Worm (Caenorhabditis elegans) whole organism, L1 larva: Measurements from ENCODE around the gene Y11D7A.9.
A peak's percentile ranks its signal among the peaks of the same experiment; 100 is the strongest.

Experiments used
- C04F5.9 ChIP-seq: sonication (generic microtip); optimal IDR thresholded peaks from 2 replicates; lab custom pipeline; 2016; ENCODE audit warnings: missing genetic modification characterization, missing compliant biosample characterization
- C16A3.4 ChIP-seq: fragments of 150-350 bp; optimal IDR thresholded peaks from 2 replicates; lab custom pipeline; 2014; ENCODE audit warnings: missing biosample characterization, missing genetic modification characterization
- F16B12.6 ChIP-seq: fragments of 150-350 bp; optimal IDR thresholded peaks from 2 replicates; lab custom pipeline; 2014; ENCODE audit warnings: missing biosample characterization, missing genetic modification characterization
- aha-1 ChIP-seq: fragments of 150-350 bp; optimal IDR thresholded peaks from 2 replicates; lab custom pipeline; 2014; ENCODE audit warnings: missing biosample characterization, missing genetic modification characterization
- blmp-1 ChIP-seq: fragments of 150-350 bp; optimal IDR thresholded peaks from 2 replicates; lab custom pipeline; 2014; ENCODE audit warnings: missing biosample characterization, missing genetic modification characterization
- dsc-1 ChIP-seq: sonication (generic microtip); optimal IDR thresholded peaks from 2 replicates; lab custom pipeline; 2016; ENCODE audit warnings: mild to moderate bottlenecking, missing genetic modification characterization, missing compliant biosample characterization
- efl-1 ChIP-seq, 4 experiments: fragments of 150-350 bp; optimal IDR thresholded peaks in 3 of 4; peaks in 1 of 4; 1 replicate in 1 of 4; 2 replicates in 3 of 4; lab custom pipeline; 2014; ENCODE audit warnings: missing biosample characterization in 2 of 4, missing genetic modification characterization in 2 of 4, missing genetic modification reagents in 2 of 4
- efl-3 ChIP-seq: fragments of 200-800 bp; sonication (Bioruptor generic); optimal IDR thresholded peaks from 2 replicates; lab custom pipeline; 2018; ENCODE audit warnings: mild to moderate bottlenecking, missing genetic modification characterization, missing compliant biosample characterization
- egl-13 ChIP-seq: sonication (generic microtip); optimal IDR thresholded peaks from 2 replicates; lab custom pipeline; 2016; ENCODE audit warnings: missing genotype, missing genetic modification reagents, missing genetic modification characterization, missing compliant biosample characterization
- egl-27 ChIP-seq, 2 experiments: fragments of 150-350 bp in 1 of 2; sonication (generic microtip); optimal IDR thresholded peaks; 3 replicates each; lab custom pipeline; 2017 to 2018; ENCODE audit warnings: missing biosample characterization in 2 of 2, missing genetic modification characterization in 2 of 2, missing genetic modification reagents in 2 of 2
- elt-3 ChIP-seq, 6 experiments: fragments of 150-350 bp in 1 of 6; sonication (generic microtip); optimal IDR thresholded peaks; 2 replicates each; lab custom pipeline; 2017 to 2018; ENCODE audit warnings: missing biosample characterization in 6 of 6, missing genetic modification characterization in 6 of 6, inconsistent platforms in 1 of 6
- ets-5 ChIP-seq: fragments of 200-800 bp; sonication (Bioruptor generic); IDR thresholded peaks from 2 replicates; pipeline ENCODE4 v1.3.6; 2022; ENCODE audit warnings: missing genetic modification characterization, missing compliant biosample characterization
- fkh-10 ChIP-seq: sonication (generic microtip); optimal IDR thresholded peaks from 2 replicates; lab custom pipeline; 2017; ENCODE audit warnings: missing biosample characterization, missing genetic modification reagents, missing genetic modification characterization
- fkh-4 ChIP-seq: sonication (generic microtip); optimal IDR thresholded peaks from 2 replicates; lab custom pipeline; 2016; ENCODE audit warnings: missing compliant biosample characterization, missing genetic modification characterization, borderline replicate concordance
- hlh-17 ChIP-seq: fragments of 200-800 bp; sonication (Bioruptor generic); optimal IDR thresholded peaks from 2 replicates; lab custom pipeline; 2018; ENCODE audit warnings: missing genetic modification characterization, mild to moderate bottlenecking, missing compliant biosample characterization, moderate library complexity, borderline replicate concordance
- hlh-4 ChIP-seq: sonication (generic microtip); optimal IDR thresholded peaks from 2 replicates; lab custom pipeline; 2016; ENCODE audit warnings: mild to moderate bottlenecking, missing genetic modification characterization, missing compliant biosample characterization
- irx-1 ChIP-seq: sonication (generic microtip); optimal IDR thresholded peaks from 2 replicates; lab custom pipeline; 2016; ENCODE audit warnings: missing genetic modification characterization, missing compliant biosample characterization
- jun-1 ChIP-seq: fragments of 150-350 bp; optimal IDR thresholded peaks from 2 replicates; lab custom pipeline; 2014; ENCODE audit warnings: missing biosample characterization, missing genetic modification reagents, missing genetic modification characterization
- lin-13 ChIP-seq: fragments of 150-350 bp; optimal IDR thresholded peaks from 2 replicates; lab custom pipeline; 2014; ENCODE audit warnings: missing biosample characterization, missing genetic modification reagents, missing genetic modification characterization
- lin-14 ChIP-seq: fragments of 200-800 bp; sonication (Bioruptor generic); optimal IDR thresholded peaks from 2 replicates; lab custom pipeline; 2018; ENCODE audit warnings: mild to moderate bottlenecking, missing genetic modification characterization, moderate library complexity, missing compliant biosample characterization
- lin-15B ChIP-seq: fragments of 150-350 bp; sonication (generic microtip); optimal IDR thresholded peaks from 3 replicates; lab custom pipeline; 2014; ENCODE audit warnings: missing biosample characterization, missing genetic modification characterization
- lin-35 ChIP-seq, 2 experiments: fragments of 150-350 bp; optimal IDR thresholded peaks; 2 replicates each; lab custom pipeline; 2014; ENCODE audit warnings: missing biosample characterization in 2 of 2, missing genetic modification characterization in 2 of 2, missing genetic modification reagents in 2 of 2
- nhr-71 ChIP-seq: sonication (generic microtip); optimal IDR thresholded peaks from 2 replicates; lab custom pipeline; 2016; ENCODE audit warnings: mild to moderate bottlenecking, missing genetic modification characterization, moderate library complexity, missing compliant biosample characterization
- nhr-90 ChIP-seq: sonication (generic microtip); optimal IDR thresholded peaks from 2 replicates; lab custom pipeline; 2016; ENCODE audit warnings: mild to moderate bottlenecking, missing genetic modification characterization, missing compliant biosample characterization; ENCODE audit not compliant: poor library complexity
- pax-3 ChIP-seq: fragments of 200-800 bp; sonication (Bioruptor generic); optimal IDR thresholded peaks from 2 replicates; lab custom pipeline; 2018; ENCODE audit warnings: mild to moderate bottlenecking, missing genetic modification characterization, moderate library complexity, missing compliant biosample characterization
- pqm-1 ChIP-seq: sonication (generic microtip); optimal IDR thresholded peaks from 3 replicates; lab custom pipeline; 2017; ENCODE audit warnings: missing biosample characterization, missing genetic modification characterization
- snu-23 ChIP-seq: sonication (generic microtip); optimal IDR thresholded peaks from 2 replicates; lab custom pipeline; 2016; ENCODE audit warnings: missing genetic modification characterization, missing compliant biosample characterization
- sptf-1 ChIP-seq: fragments of 150-350 bp; optimal IDR thresholded peaks from 2 replicates; lab custom pipeline; 2014; ENCODE audit warnings: missing biosample characterization, missing genetic modification characterization
- sup-37 ChIP-seq: fragments of 200-800 bp; sonication (Bioruptor generic); optimal IDR thresholded peaks from 2 replicates; lab custom pipeline; 2018; ENCODE audit warnings: mild to moderate bottlenecking, missing genetic modification characterization, missing compliant biosample characterization
- swsn-7 ChIP-seq: sonication (generic microtip); optimal IDR thresholded peaks from 2 replicates; lab custom pipeline; 2016; ENCODE audit warnings: missing genetic modification characterization, missing compliant biosample characterization
- tbx-2 ChIP-seq: sonication (generic microtip); optimal IDR thresholded peaks from 2 replicates; lab custom pipeline; 2016; ENCODE audit warnings: missing genetic modification characterization, missing compliant biosample characterization
- tlp-1 ChIP-seq: fragments of 150-350 bp; optimal IDR thresholded peaks from 2 replicates; lab custom pipeline; 2014; ENCODE audit warnings: missing biosample characterization, missing genetic modification characterization
- unc-130 ChIP-seq: fragments of 150-350 bp; optimal IDR thresholded peaks from 2 replicates; lab custom pipeline; 2017; ENCODE audit warnings: missing biosample characterization, missing genetic modification characterization, inconsistent platforms
- unc-86 ChIP-seq: sonication (generic microtip); optimal IDR thresholded peaks from 2 replicates; lab custom pipeline; 2016; ENCODE audit warnings: missing genetic modification characterization, missing compliant biosample characterization
- zag-1 ChIP-seq: fragments of 150-350 bp; optimal IDR thresholded peaks from 2 replicates; lab custom pipeline; 2014; ENCODE audit warnings: missing biosample characterization, missing genetic modification characterization
- zip-4 ChIP-seq: fragments of 200-800 bp; sonication (Bioruptor generic); optimal IDR thresholded peaks from 2 replicates; lab custom pipeline; 2018; ENCODE audit warnings: mild to moderate bottlenecking, missing genetic modification characterization, moderate library complexity, missing compliant biosample characterization

The Y11D7A.9 gene

DNA sequence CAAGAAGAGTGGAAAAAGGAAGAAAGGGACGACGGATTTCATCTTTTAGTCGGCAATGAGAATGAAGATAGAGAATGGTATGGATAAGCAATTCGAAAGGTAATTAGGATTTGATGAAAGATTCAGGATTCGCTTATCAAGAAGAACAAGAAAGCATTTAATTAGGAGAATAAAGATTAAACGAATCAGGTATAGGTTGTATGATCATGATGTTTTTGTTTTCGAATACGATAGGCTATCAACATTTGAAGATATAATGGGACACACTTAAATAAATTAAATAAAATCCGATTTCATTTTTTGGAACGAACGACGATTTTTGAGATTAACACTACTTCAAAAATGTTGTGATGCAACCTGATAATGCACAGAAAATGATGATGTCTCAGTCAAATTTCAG is 10.5 kb downstream of the Y11D7A.9 start, which contains the start of gene Y11D7A.5:
Y11D7A.5 (minus strand) TSS at position 101 of the 400 bp plus-strand sequence.
- TF ChIP-seq lin-15B (no peak), lin-14 (GFP tag; lab: Kevin White, UChicago) (no peak), blmp-1 (tag; lab: Kevin White, UChicago) (peak; percentile 20), nhr-90 (no peak), dsc-1 (tag; lab: Kevin White, UChicago) (no peak), pax-3 (tag; lab: Kevin White, UChicago) (no peak)

DNA sequence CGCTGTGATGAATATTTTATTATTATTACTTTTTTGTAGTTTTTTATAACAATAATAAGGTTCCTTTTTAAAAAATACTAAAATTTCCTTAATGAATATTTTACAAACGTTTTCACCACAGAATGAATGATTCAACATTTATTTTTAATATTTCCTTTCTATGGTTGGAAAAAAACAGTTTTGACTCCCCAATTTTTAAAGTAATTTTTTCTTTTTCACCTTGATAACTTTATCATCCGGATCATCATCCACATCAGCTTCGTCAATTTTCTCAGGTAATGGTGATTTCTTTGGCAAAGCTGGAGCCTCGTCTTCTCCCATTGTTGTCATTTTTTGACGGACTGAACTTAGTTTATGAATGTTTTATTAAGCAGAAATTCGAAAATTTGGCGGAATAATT is 12.2 kb downstream of the Y11D7A.9 start, which contains the start of gene rab-28:
rab-28 (minus strand) TSS at position 343 of the 400 bp plus-strand sequence.
- no peak for TF ChIP-seq tlp-1
- no peak for TF ChIP-seq aha-1 (tag; lab: Kevin White, UChicago)
- TF ChIP-seq hlh-17 (GFP tag; lab: Kevin White, UChicago) = no peak
- TF ChIP-seq lin-13 (GFP tag; lab: Kevin White, UChicago) = no peak
- no peak for TF ChIP-seq fkh-4 (tag; lab: Kevin White, UChicago)
- TF ChIP-seq sup-37 (GFP tag; lab: Kevin White, UChicago) = no peak
- no peak for TF ChIP-seq fkh-10 (GFP tag; lab: Kevin White, UChicago)
- no peak for TF ChIP-seq zag-1 (tag; lab: Kevin White, UChicago)
- TF ChIP-seq hlh-4 (tag; lab: Kevin White, UChicago) = no peak
- no peak for TF ChIP-seq egl-13 (tag; lab: Kevin White, UChicago)
- no peak for TF ChIP-seq efl-1 (optimal IDR thresholded peaks at IDR 0.05; lab: Kevin White, UChicago)
- no peak for TF ChIP-seq efl-1 (GFP tag; optimal IDR thresholded peaks at IDR 0.05 in 1 of 2; lab: Kevin White, UChicago)
- no peak for TF ChIP-seq C04F5.9 (tag; lab: Kevin White, UChicago)
- TF ChIP-seq efl-3 (GFP tag; lab: Kevin White, UChicago) = no peak
- TF ChIP-seq C16A3.4 = no peak
- TF ChIP-seq, all 84 proteins: peak for 0

DNA sequence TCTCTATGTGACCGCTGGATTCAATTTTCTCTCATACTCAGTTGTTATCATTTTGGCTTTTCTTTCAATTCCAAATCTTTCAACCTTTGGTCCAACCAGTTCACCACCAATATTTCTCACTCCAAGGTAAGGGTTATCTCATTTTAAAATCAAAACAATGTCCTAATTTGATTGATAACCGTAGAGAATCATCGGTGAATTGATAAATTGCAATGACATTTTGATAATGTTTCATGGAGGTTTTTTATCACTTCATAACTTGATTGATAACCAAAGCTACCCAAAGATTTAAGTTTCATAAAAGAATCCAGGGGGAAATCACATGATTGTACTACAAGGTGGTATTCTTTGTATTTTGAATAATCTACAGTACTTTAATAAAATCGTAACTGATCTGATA is 16.8 kb downstream of the Y11D7A.9 start:
- TF ChIP-seq lin-13 (GFP tag; lab: Kevin White, UChicago) (no peak), pqm-1 (tag; lab: Kevin White, UChicago) (no peak), unc-86 (no peak), blmp-1 (tag; lab: Kevin White, UChicago) (peak; percentile 12), ets-5 (GFP tag; lab: Robert Waterston, UW) (no peak), egl-27 (tag; optimal IDR thresholded peaks at IDR 0.05; lab: Kevin White, UChicago) (no peak), unc-130 (tag; lab: Kevin White, UChicago) (no peak), fkh-10 (GFP tag; lab: Kevin White, UChicago) (no peak), snu-23 (GFP tag; lab: Kevin White, UChicago) (no peak), zip-4 (no peak), sptf-1 (tag; lab: Kevin White, UChicago) (no peak), swsn-7 (tag; lab: Kevin White, UChicago) (no peak), jun-1 (no peak), elt-3 (tag; optimal IDR thresholded peaks at IDR 0.05; lab: Kevin White, UChicago) (peak in 1 of 6 experiments; percentile 73), irx-1 (no peak), F16B12.6 (tag; lab: Kevin White, UChicago) (no peak)

DNA sequence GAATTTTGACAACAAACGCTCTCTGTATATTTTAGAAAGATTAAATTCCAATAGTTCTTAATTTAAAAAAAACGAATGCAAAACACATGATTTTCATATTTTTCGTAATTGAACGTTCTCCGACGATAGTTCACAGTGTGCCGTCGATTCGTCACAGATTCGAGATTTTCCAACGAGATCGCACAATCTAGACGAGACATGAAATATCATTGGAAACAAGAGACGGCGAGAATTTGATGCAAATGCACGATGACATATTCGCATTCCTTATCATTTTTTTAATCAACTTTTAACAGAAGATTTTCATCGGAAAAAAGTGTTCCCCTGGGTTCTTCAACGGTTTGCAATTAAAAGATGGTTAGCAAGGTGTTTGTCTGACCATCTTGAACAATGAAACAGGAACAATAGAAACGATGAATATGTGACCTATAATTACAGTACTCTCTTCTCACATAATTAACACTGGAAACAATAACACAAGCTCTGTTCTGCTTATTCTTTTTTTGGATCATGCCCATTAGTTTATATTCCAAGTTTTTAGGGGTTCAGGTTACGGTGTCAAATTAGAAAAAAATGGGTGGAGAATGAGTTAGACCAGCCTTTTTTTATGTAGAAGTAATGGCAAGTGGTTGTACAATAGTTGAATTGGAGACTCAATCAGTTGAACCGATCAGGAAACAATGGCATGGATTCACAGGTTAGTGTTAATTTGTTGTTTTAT is 23.3 kb downstream of the Y11D7A.9 start, which contains the start of gene Y11D7A.3:
Y11D7A.3 (plus strand) TSS at position 671 of the 721 bp plus-strand sequence.
- TF ChIP-seq lin-13 (GFP tag; lab: Kevin White, UChicago) (no peak), elt-3 (tag; optimal IDR thresholded peaks at IDR 0.05; lab: Kevin White, UChicago) (peak in 1 of 6 experiments; percentile 65), nhr-71 (tag; lab: Kevin White, UChicago) (no peak), unc-130 (tag; lab: Kevin White, UChicago) (peak; percentile 58), lin-35 (GFP tag; optimal IDR thresholded peaks at IDR 0.05; lab: Kevin White, UChicago) (peak in 1 of 2 experiments; percentile 11), tbx-2 (tag; lab: Kevin White, UChicago) (peak; percentile 15)
